Worm (Caenorhabditis elegans) whole organism, L3 larva: Measurements from ENCODE around the gene Y2H9A.6.

Source experiments
- R02D3.7 ChIP-seq: fragments of 150-350 bp; optimal IDR thresholded peaks from 2 replicates; lab custom pipeline; 2014; ENCODE audit warnings: missing biosample characterization, missing genetic modification characterization
- fos-1 ChIP-seq: fragments of 150-350 bp; optimal IDR thresholded peaks from 2 replicates; lab custom pipeline; 2014; ENCODE audit warnings: missing biosample characterization, missing genetic modification characterization
- nfya-1 ChIP-seq: sonication (generic microtip); optimal IDR thresholded peaks from 2 replicates; lab custom pipeline; 2017; ENCODE audit warnings: missing genetic modification characterization, mild to moderate bottlenecking, missing compliant biosample characterization, antibody characterized with exemption, moderate library complexity; ENCODE audit not compliant: insufficient read depth
- sea-2 ChIP-seq: fragments of 150-350 bp; sonication (generic microtip); optimal IDR thresholded peaks from 4 replicates; lab custom pipeline; 2014; ENCODE audit warnings: missing biosample characterization, missing genetic modification reagents, missing genetic modification characterization

DNA sequence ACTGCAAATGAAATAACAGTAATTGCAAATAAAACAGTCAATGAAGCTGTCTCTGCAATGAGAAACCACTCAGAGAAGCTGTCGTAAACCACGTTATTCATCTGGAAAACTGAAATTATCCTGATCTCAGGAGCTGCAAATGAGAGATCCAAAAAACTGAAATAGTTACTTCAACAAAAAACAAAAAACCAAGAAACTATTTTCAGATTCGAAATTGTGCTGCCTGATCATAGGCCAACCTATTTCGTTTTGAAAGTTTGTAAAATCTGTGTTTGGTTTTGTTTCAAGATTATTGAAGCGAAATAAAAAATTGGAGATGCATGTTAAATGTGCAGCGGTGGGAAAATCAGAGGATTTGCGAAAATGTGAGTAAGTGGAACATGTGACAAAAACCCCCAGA lies 23.0 kb upstream of the Y2H9A.6 start, which contains the start of gene srv-8:
- TF ChIP-seq nfya-1 (no peak), fos-1 (tag; lab: Kevin White, UChicago) (no peak), sea-2 (GFP tag; lab: Kevin White, UChicago) (no peak), R02D3.7 (tag; lab: Kevin White, UChicago) (no peak)
